Worm (Caenorhabditis elegans): ENCODE measurements around the gene ant-1.1.

ant-1.1 gene

ce11 chrIII:13426036-13426435 is 36.9 kb upstream of the ant-1.1 start, which contains the start of gene cope-1:
Gene cope-1, plus strand, starts transcription at chrIII:13426264.
- TF ChIP-seq mep-1 (tag; optimal IDR thresholded peaks at IDR 0.05) (peak; percentile 4), ham-2 (GFP tag; optimal IDR thresholded peaks at IDR 0.05) (no peak), ces-1 (GFP tag; optimal IDR thresholded peaks at IDR 0.05) (peak; percentile 37), lsy-2 (tag; optimal IDR thresholded peaks at IDR 0.05) (peak; percentile 39)

DNA sequence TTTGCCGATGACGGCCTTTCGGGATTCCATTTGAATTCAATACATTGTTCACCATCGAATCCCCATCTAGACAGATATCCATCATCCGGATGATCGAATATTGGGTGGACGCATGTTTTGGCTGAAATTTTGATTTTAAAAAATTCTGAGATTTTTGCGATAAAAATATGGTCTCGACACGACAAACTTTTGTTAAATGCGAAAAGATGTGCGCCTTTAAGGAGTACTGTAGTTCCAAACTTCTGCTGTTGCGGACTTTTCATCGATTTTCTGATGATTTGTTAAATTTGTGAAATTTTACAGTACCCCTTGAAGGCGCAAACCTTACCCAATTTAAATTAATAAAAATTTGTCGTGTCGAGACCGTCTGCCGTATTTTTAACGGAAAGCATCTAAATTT is 35.1 kb upstream of the ant-1.1 start:
- no peak for TF ChIP-seq sem-2 (GFP tag; optimal IDR thresholded peaks at IDR 0.05)
- TF ChIP-seq bed-3 (GFP tag; optimal IDR thresholded peaks at IDR 0.05), result no peak
- no peak for TF ChIP-seq drap-1 (GFP tag; optimal IDR thresholded peaks at IDR 0.05)
- no peak for TF ChIP-seq nhr-2 (tag; optimal IDR thresholded peaks at IDR 0.05)
- no peak for TF ChIP-seq elt-3 (tag; optimal IDR thresholded peaks at IDR 0.05)
- TF ChIP-seq nhr-12 (tag; optimal IDR thresholded peaks at IDR 0.05), result no peak
- TF ChIP-seq lin-13 (tag; optimal IDR thresholded peaks at IDR 0.05), result no peak
- TF ChIP-seq snpc-4 (tag; optimal IDR thresholded peaks at IDR 0.05), result no peak
- TF ChIP-seq cnd-1 (tag; optimal IDR thresholded peaks at IDR 0.05), result no peak
- TF ChIP-seq ceh-83 (GFP tag; optimal IDR thresholded peaks at IDR 0.05), result no peak
- TF ChIP-seq ztf-11 (tag; optimal IDR thresholded peaks at IDR 0.05), result no peak
- no peak for TF ChIP-seq hlh-1 (tag; optimal IDR thresholded peaks at IDR 0.05)
- no peak for TF ChIP-seq M03D4.4 (tag; optimal IDR thresholded peaks at IDR 0.05)
- no peak for TF ChIP-seq blmp-1 (tag; optimal IDR thresholded peaks at IDR 0.05)
- no peak for TF ChIP-seq ham-2 (GFP tag; optimal IDR thresholded peaks at IDR 0.05)

DNA sequence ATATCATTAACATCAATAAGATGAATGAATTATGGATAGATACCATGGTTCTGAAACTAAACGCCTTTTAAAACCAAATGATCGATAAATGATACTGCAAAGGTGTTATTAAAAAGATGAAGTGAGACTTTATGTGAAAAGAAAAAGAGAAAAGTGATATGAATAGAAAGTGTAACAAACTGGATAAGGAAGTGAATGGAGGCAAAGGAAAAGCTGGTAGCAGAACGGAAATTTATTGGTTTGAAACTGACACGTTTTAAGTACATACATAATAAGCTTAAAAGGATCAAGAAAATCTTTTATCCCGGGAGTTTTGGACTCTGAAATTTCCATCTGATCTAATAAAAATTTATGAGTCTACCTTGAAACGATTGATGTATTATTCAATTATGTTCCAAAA is 33.3 kb upstream of the ant-1.1 start, which contains the start of gene bli-5:
bli-5 (minus strand) TSS at position 101 of the 400 bp plus-strand sequence.
- TF ChIP-seq lin-13 (tag; optimal IDR thresholded peaks at IDR 0.05) (no peak), cnd-1 (tag; optimal IDR thresholded peaks at IDR 0.05) (no peak), drap-1 (GFP tag; optimal IDR thresholded peaks at IDR 0.05) (no peak), snpc-4 (tag; optimal IDR thresholded peaks at IDR 0.05) (no peak), nhr-2 (tag; optimal IDR thresholded peaks at IDR 0.05) (no peak), lsy-2 (tag; optimal IDR thresholded peaks at IDR 0.05) (no peak), elt-1 (tag; optimal IDR thresholded peaks at IDR 0.05; ENCODE audit: borderline replicate concordance, insufficient read depth) (no peak), ztf-11 (tag; optimal IDR thresholded peaks at IDR 0.05) (no peak), mls-2 (tag; optimal IDR thresholded peaks at IDR 0.05) (no peak), ceh-83 (GFP tag; optimal IDR thresholded peaks at IDR 0.05) (no peak), bed-3 (GFP tag; optimal IDR thresholded peaks at IDR 0.05) (no peak), unc-62 (GFP tag; optimal IDR thresholded peaks at IDR 0.05) (no peak)

DNA sequence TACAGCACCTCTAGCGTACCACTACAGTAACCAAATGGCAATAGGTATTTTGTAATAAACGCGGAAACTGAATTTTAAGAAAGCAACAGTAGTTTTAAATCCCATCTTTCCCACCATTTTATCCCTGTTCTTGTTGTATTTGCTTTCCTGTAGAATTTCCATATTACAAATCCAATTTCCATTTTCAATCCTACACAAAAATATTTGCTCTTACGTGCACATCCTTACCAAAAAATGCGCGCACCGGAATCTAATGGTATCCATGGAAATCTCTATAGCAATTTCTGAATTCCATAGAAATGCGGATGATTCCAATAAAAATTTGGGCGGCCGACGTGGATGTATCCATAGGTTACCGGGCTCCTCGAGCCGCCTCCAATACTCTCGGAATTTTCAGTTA is 32.8 kb upstream of the ant-1.1 start, which contains the start of gene trf-1:
trf-1 (plus strand) TSS at position 301 of the 400 bp plus-strand sequence.
- no peak for TF ChIP-seq unc-39 (tag; optimal IDR thresholded peaks at IDR 0.05)
- no peak for TF ChIP-seq nhr-76 (tag; optimal IDR thresholded peaks at IDR 0.05)
- no peak for TF ChIP-seq elt-3 (tag; optimal IDR thresholded peaks at IDR 0.05)
- TF ChIP-seq ces-1 (GFP tag; optimal IDR thresholded peaks at IDR 0.05), result no peak
- TF ChIP-seq blmp-1 (tag; optimal IDR thresholded peaks at IDR 0.05), result no peak
- no peak for TF ChIP-seq tbx-8 (GFP tag; optimal IDR thresholded peaks at IDR 0.05)
- TF ChIP-seq nhr-2 (tag; optimal IDR thresholded peaks at IDR 0.05), result no peak
- TF ChIP-seq mab-5 (tag; optimal IDR thresholded peaks at IDR 0.05), result no peak
- TF ChIP-seq mls-2 (tag; optimal IDR thresholded peaks at IDR 0.05), result no peak
- no peak for TF ChIP-seq ceh-83 (GFP tag; optimal IDR thresholded peaks at IDR 0.05)
- no peak for TF ChIP-seq ceh-39 (tag; optimal IDR thresholded peaks at IDR 0.05)
- TF ChIP-seq unc-62 (GFP tag; optimal IDR thresholded peaks at IDR 0.05), result no peak
- no peak for TF ChIP-seq zip-8 (tag; optimal IDR thresholded peaks at IDR 0.05)
- no peak for TF ChIP-seq lin-13 (tag; optimal IDR thresholded peaks at IDR 0.05)
- no peak for TF ChIP-seq hlh-1 (tag; optimal IDR thresholded peaks at IDR 0.05)
- no peak for TF ChIP-seq sem-2 (GFP tag; optimal IDR thresholded peaks at IDR 0.05)
- TF ChIP-seq elt-1 (tag; optimal IDR thresholded peaks at IDR 0.05; ENCODE audit: borderline replicate concordance, insufficient read depth), result no peak
- no peak for TF ChIP-seq cnd-1 (tag; optimal IDR thresholded peaks at IDR 0.05)

DNA sequence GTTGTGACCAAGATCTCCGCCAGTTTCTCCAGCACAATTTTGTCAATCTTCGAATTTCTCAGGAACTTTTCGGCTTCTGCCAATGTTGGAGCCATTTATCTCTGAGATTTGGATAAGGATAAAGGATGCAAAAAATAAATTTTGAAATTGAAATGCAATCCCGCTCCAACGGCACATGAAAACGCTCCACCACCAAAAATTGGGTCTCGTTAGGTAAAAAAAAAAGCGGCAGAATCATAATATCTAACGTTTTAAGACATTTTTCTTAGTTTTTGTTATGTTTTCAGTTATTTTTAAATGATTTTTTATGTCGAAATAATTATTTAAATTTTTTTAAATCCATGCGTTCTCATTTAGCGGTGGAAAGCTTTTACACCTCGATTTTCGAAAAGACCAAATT is 28.6 kb upstream of the ant-1.1 start, which contains the start of gene F45G2.7:
F45G2.7 (minus strand) TSS at position 101 of the 400 bp plus-strand sequence.
- TF ChIP-seq elt-1 (tag; optimal IDR thresholded peaks at IDR 0.05; ENCODE audit: borderline replicate concordance, insufficient read depth), result no peak
- no peak for TF ChIP-seq ztf-11 (tag; optimal IDR thresholded peaks at IDR 0.05)
- TF ChIP-seq unc-39 (tag; optimal IDR thresholded peaks at IDR 0.05), result no peak
- no peak for TF ChIP-seq sptf-1 (tag; optimal IDR thresholded peaks at IDR 0.05)
- TF ChIP-seq ceh-83 (GFP tag; optimal IDR thresholded peaks at IDR 0.05), result no peak
- TF ChIP-seq blmp-1 (tag; optimal IDR thresholded peaks at IDR 0.05), result no peak
- no peak for TF ChIP-seq ces-1 (GFP tag; optimal IDR thresholded peaks at IDR 0.05)
- no peak for TF ChIP-seq mep-1 (tag; optimal IDR thresholded peaks at IDR 0.05)

DNA sequence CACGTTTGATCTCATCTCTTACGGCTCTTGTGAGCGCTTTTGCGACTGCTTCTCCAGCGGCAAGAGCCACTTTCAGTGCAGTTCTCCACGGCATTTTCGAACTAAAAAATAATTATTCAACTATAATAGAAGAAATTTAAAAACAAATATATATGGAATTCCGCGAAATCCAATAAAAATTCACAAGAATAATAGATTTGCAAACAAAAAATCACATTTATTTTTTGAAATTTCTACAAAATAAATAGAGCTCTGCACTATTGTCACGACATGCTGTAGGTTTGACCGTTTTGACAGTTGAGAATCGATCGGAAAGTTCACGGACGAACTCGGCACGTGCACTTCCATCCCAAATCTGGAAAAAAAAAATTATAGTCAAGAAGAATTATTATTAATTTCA is 27.4 kb upstream of the ant-1.1 start, which contains the start of gene F45G2.8:
F45G2.8 (minus strand) TSS at position 101 of the 400 bp plus-strand sequence.
- TF ChIP-seq nhr-2 (tag; optimal IDR thresholded peaks at IDR 0.05), result no peak
- no peak for TF ChIP-seq nhr-28 (tag; optimal IDR thresholded peaks at IDR 0.05)
- TF ChIP-seq drap-1 (GFP tag; optimal IDR thresholded peaks at IDR 0.05), result no peak
